Fruit fly (Drosophila melanogaster) whole organism, wandering third instar larva: Measurements from ENCODE around the gene CG17267.

ENCODE experiments used
- Abd-B ChIP-seq: fragments of >200 bp; optimal IDR thresholded peaks from 2 replicates; lab custom pipeline; 2017; ENCODE audit warnings: missing biosample characterization, missing genetic modification characterization
- Sp1 ChIP-seq: fragments of 200-800 bp; sonication (Bioruptor generic); optimal IDR thresholded peaks from 3 replicates; lab custom pipeline; 2019; ENCODE audit warnings: missing biosample characterization, mild to moderate bottlenecking, missing genetic modification characterization, moderate library complexity
- br ChIP-seq: fragments of 200-800 bp; sonication (Bioruptor generic); optimal IDR thresholded peaks from 2 replicates; lab custom pipeline; 2016; ENCODE audit warnings: missing biosample characterization, missing genetic modification characterization
- brk ChIP-seq: fragments of 200-800 bp; sonication (Bioruptor generic); optimal IDR thresholded peaks from 2 replicates; lab custom pipeline; 2016; ENCODE audit warnings: missing biosample characterization, mild to moderate bottlenecking, missing genetic modification characterization
- dsf ChIP-seq: sonication (Bioruptor generic); optimal IDR thresholded peaks from 2 replicates; lab custom pipeline; 2016; ENCODE audit warnings: missing biosample characterization, missing genetic modification characterization, borderline replicate concordance
- fru ChIP-seq: fragments of 200-800 bp; sonication (Bioruptor generic); optimal IDR thresholded peaks from 3 replicates; lab custom pipeline; 2016; ENCODE audit warnings: missing biosample characterization, mild to moderate bottlenecking, missing genetic modification characterization
- jim ChIP-seq: fragments of 175-275, 200-325 bp; sonication (Bioruptor generic); optimal IDR thresholded peaks from 2 replicates; lab custom pipeline; 2016; ENCODE audit warnings: missing biosample characterization, mild to moderate bottlenecking, missing genetic modification characterization
- psq ChIP-seq: fragments of 200-800 bp; sonication (Bioruptor generic); optimal IDR thresholded peaks from 3 replicates; lab custom pipeline; 2017; ENCODE audit warnings: missing biosample characterization, mild to moderate bottlenecking, missing genetic modification characterization, moderate library complexity
- tai ChIP-seq: sonication (Bioruptor generic); optimal IDR thresholded peaks from 2 replicates; lab custom pipeline; 2016; ENCODE audit warnings: missing biosample characterization, missing genetic modification characterization
- woc ChIP-seq: sonication (Bioruptor generic); optimal IDR thresholded peaks from 2 replicates; lab custom pipeline; 2016; ENCODE audit warnings: missing biosample characterization, mild to moderate bottlenecking, missing genetic modification characterization

DNA sequence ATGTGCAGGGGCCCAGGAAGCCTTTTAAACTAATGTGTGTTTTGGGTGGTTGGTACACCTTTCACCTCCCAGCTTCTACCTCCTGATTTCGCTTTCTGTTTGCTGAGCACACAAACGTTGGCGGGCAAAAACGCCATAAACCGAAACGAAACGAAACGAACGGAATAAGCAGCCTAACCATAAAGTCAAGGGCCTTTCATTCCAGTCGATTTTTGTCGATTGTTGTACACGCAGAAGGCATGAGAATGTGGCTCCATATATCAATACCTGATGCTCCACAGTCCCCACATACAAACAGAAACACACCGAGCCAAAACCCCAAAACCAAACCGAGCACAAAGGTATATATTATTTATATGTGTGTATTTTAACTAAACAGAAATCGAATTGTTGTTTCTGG, 15.4 kb downstream of the CG17267 start:
- TF ChIP-seq br (GFP tag; lab: Kevin White, UChicago) (no peak), Sp1 (GFP tag; lab: Kevin White, UChicago) (no peak), fru (GFP tag; lab: Kevin White, UChicago) (no peak), brk (no peak), psq (GFP tag; lab: Kevin White, UChicago) (no peak), woc (no peak), jim (GFP tag; lab: Kevin White, UChicago) (no peak), Abd-B (no peak), dsf (no peak), tai (GFP tag; lab: Kevin White, UChicago) (no peak)
